Worm (Caenorhabditis elegans) whole organism, mixed stage, embryonic: ENCODE measurements around the gene F59E11.7.

Experiments
- ceh-39 ChIP-seq: fragments of 150-350 bp; optimal IDR thresholded peaks from 2 replicates; lab custom pipeline; 2014; ENCODE audit warnings: missing biosample characterization, missing genetic modification characterization
- ces-1 ChIP-seq: fragments of 150-350 bp; optimal IDR thresholded peaks from 2 replicates; lab custom pipeline; 2014; ENCODE audit warnings: missing biosample characterization, missing genetic modification reagents, missing genetic modification characterization
- drap-1 ChIP-seq: fragments of 200-800 bp; sonication (Bioruptor generic); optimal IDR thresholded peaks from 3 replicates; lab custom pipeline; 2018; ENCODE audit warnings: mild to moderate bottlenecking, missing genetic modification characterization, missing compliant biosample characterization
- elt-1 ChIP-seq: sonication (generic microtip); optimal IDR thresholded peaks from 2 replicates; lab custom pipeline; 2017; ENCODE audit warnings: missing genetic modification characterization, mild to moderate bottlenecking, missing compliant biosample characterization, antibody characterized with exemption, moderate library complexity, borderline replicate concordance; ENCODE audit not compliant: insufficient read depth
- elt-3 ChIP-seq: fragments of 150-350 bp; optimal IDR thresholded peaks from 2 replicates; lab custom pipeline; 2014; ENCODE audit warnings: missing biosample characterization, missing genetic modification characterization
- ham-2 ChIP-seq: fragments of 200-800 bp; sonication (Bioruptor generic); optimal IDR thresholded peaks from 2 replicates; lab custom pipeline; 2018; ENCODE audit warnings: mild to moderate bottlenecking, missing genetic modification characterization, missing compliant biosample characterization
- hlh-1 ChIP-seq: fragments of 150-350 bp; optimal IDR thresholded peaks from 2 replicates; lab custom pipeline; 2014; ENCODE audit warnings: missing biosample characterization, missing genetic modification reagents, missing genetic modification characterization
- lin-13 ChIP-seq: fragments of 150-350 bp; optimal IDR thresholded peaks from 2 replicates; lab custom pipeline; 2014; ENCODE audit warnings: missing biosample characterization, missing genetic modification characterization
- lin-32 ChIP-seq: fragments of 200-800 bp; sonication (Bioruptor generic); optimal IDR thresholded peaks from 2 replicates; lab custom pipeline; 2018; ENCODE audit warnings: mild to moderate bottlenecking, missing genetic modification characterization, missing compliant biosample characterization
- nhr-237 ChIP-seq: fragments of 150-350 bp; optimal IDR thresholded peaks from 2 replicates; lab custom pipeline; 2014; ENCODE audit warnings: missing biosample characterization, missing genetic modification characterization
- nhr-28 ChIP-seq: fragments of 150-350 bp; optimal IDR thresholded peaks from 2 replicates; lab custom pipeline; 2014; ENCODE audit warnings: missing biosample characterization, missing genetic modification characterization
- nhr-76 ChIP-seq: sonication (generic microtip); optimal IDR thresholded peaks from 2 replicates; lab custom pipeline; 2017; ENCODE audit warnings: missing biosample characterization, missing genetic modification characterization
- snpc-4 ChIP-seq: fragments of 150-350 bp; optimal IDR thresholded peaks from 2 replicates; lab custom pipeline; 2014; ENCODE audit warnings: missing biosample characterization, missing genetic modification characterization
- ztf-11 ChIP-seq: fragments of 150-350 bp; optimal IDR thresholded peaks from 2 replicates; lab custom pipeline; 2014; ENCODE audit warnings: missing biosample characterization, missing genetic modification characterization

DNA sequence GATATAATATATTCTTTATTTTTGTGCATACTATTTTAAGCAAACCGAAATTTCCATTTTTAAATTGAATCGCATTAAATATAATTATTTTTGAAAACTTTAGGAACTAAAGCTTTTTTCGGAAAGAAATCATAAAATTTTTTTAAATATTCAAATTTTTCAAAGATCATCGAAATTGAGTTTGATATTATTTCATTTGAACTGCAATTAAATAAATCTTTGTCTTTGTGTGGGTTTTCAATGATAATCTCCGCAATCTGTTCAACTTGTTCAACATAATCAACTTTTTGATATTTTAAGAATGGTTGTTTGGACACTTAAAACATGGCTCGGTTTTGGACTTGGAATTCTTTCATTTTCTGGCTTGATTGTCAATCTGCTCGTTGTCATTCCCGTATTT is 19.1 kb downstream of the F59E11.7 start, which contains the start of gene srx-2:
- TF ChIP-seq hlh-1 (tag; lab: Kevin White, UChicago) (no peak), nhr-237 (tag; lab: Kevin White, UChicago) (no peak), drap-1 (GFP tag; lab: Kevin White, UChicago) (no peak), ces-1 (GFP tag; lab: Kevin White, UChicago) (no peak), elt-3 (no peak), lin-13 (tag; lab: Kevin White, UChicago) (no peak), nhr-76 (tag; lab: Kevin White, UChicago) (no peak), ham-2 (GFP tag; lab: Kevin White, UChicago) (no peak), snpc-4 (tag; lab: Kevin White, UChicago) (no peak), lin-32 (GFP tag; lab: Kevin White, UChicago) (no peak), ztf-11 (tag; lab: Kevin White, UChicago) (no peak), nhr-28 (tag; lab: Kevin White, UChicago) (no peak), elt-1 (tag; lab: Kevin White, UChicago) (no peak), ceh-39 (tag; lab: Kevin White, UChicago) (no peak)
